Fruit fly (Drosophila melanogaster) S2 (cell line): Measurements from ENCODE around the gene CG13077.

ENCODE experiments used
- CG8478 ChIP-seq: fragments of >200 bp; optimal IDR thresholded peaks from 2 replicates; lab custom pipeline; 2018
- CTCF ChIP-seq, 2 experiments: fragments of >200 bp; optimal IDR thresholded peaks; 2 replicates each; lab custom pipeline; 2018

dm6 chr2L:19548158-19548557 lies 17.5 kb upstream of the CG13077 start, which contains the start of gene Tep4:
- no peak for TF ChIP-seq CTCF (optimal IDR thresholded peaks at IDR 0.05; lab: Kevin White, UChicago)
- no peak for TF ChIP-seq CG8478 (lab: Kevin White, UChicago)
